Worm (Caenorhabditis elegans) whole organism, L4 larva: ENCODE data around the gene clec-222.
A peak's percentile ranks its signal among the peaks of the same experiment; 100 is the strongest.

Experiments
- F10B5.3 ChIP-seq: sonication (generic microtip); optimal IDR thresholded peaks from 2 replicates; lab custom pipeline; 2016; ENCODE audit warnings: mild to moderate bottlenecking, missing genetic modification characterization, missing compliant biosample characterization
- F37D6.2 ChIP-seq: sonication (generic microtip); optimal IDR thresholded peaks from 2 replicates; lab custom pipeline; 2016; ENCODE audit warnings: mild to moderate bottlenecking, missing genetic modification characterization, missing compliant biosample characterization
- R02D3.7 ChIP-seq: fragments of 150-350 bp; sonication (generic microtip); optimal IDR thresholded peaks from 3 replicates; lab custom pipeline; 2014; ENCODE audit warnings: missing biosample characterization, missing genetic modification characterization
- T26A8.4 ChIP-seq: fragments of 200-800 bp; sonication (Bioruptor generic); IDR thresholded peaks from 2 replicates; pipeline ENCODE4 v1.3.6; 2022; ENCODE audit warnings: missing genetic modification characterization, missing compliant biosample characterization
- Y105C5A.15 ChIP-seq: fragments of 200-800 bp; sonication (Bioruptor generic); IDR thresholded peaks from 2 replicates; pipeline ENCODE4 v1.3.6; 2022; ENCODE audit warnings: missing genetic modification characterization, missing compliant biosample characterization
- Y5F2A.4 ChIP-seq: fragments of 200-800 bp; sonication (Bioruptor generic); optimal IDR thresholded peaks from 2 replicates; lab custom pipeline; 2018; ENCODE audit warnings: mild to moderate bottlenecking, missing genetic modification characterization, missing compliant biosample characterization
- ZK546.5 ChIP-seq, 2 experiments: sonication (generic microtip); optimal IDR thresholded peaks; 2 replicates each; lab custom pipeline; 2017; ENCODE audit warnings: missing biosample characterization in 2 of 2, missing genetic modification characterization in 2 of 2
- ceh-20 ChIP-seq: fragments of 200-800 bp; sonication (Bioruptor generic); IDR thresholded peaks from 2 replicates; pipeline ENCODE4 v1.3.6; 2022; ENCODE audit warnings: missing genetic modification reagents, missing genetic modification characterization, missing compliant biosample characterization
- ceh-28 ChIP-seq: fragments of 150-350 bp; optimal IDR thresholded peaks from 2 replicates; lab custom pipeline; 2014; ENCODE audit warnings: missing biosample characterization, missing genetic modification reagents, missing genetic modification characterization
- ceh-32 ChIP-seq: sonication (generic microtip); optimal IDR thresholded peaks from 2 replicates; lab custom pipeline; 2016; ENCODE audit warnings: mild to moderate bottlenecking, missing genetic modification characterization, missing compliant biosample characterization; ENCODE audit not compliant: poor library complexity
- dmd-8 ChIP-seq: fragments of 200-800 bp; sonication (Bioruptor generic); IDR thresholded peaks from 2 replicates; pipeline ENCODE4 v1.3.6; 2022; ENCODE audit warnings: missing genetic modification characterization, missing compliant biosample characterization
- duxl-1 ChIP-seq: sonication (generic microtip); optimal IDR thresholded peaks from 2 replicates; lab custom pipeline; 2016; ENCODE audit warnings: mild to moderate bottlenecking, missing genetic modification characterization, moderate library complexity, missing compliant biosample characterization; ENCODE audit not compliant: poor library complexity
- hif-1 ChIP-seq, 2 experiments: sonication (generic microtip); optimal IDR thresholded peaks; 2 replicates each; lab custom pipeline; 2016 to 2017; ENCODE audit warnings: missing compliant biosample characterization in 2 of 2, missing genetic modification characterization in 2 of 2, missing genetic modification reagents in 2 of 2, missing genotype in 2 of 2, mild to moderate bottlenecking in 1 of 2
- hlh-11 ChIP-seq: fragments of 200-800 bp; sonication (Bioruptor generic); optimal IDR thresholded peaks from 2 replicates; lab custom pipeline; 2018; ENCODE audit warnings: mild to moderate bottlenecking, missing genetic modification characterization, missing compliant biosample characterization
- hlh-30 ChIP-seq: sonication (generic microtip); optimal IDR thresholded peaks from 2 replicates; lab custom pipeline; 2017; ENCODE audit warnings: antibody characterized with exemption, mild to moderate bottlenecking, missing genetic modification characterization, missing compliant biosample characterization; ENCODE audit not compliant: insufficient read depth
- jun-1 ChIP-seq: fragments of 150-350 bp; optimal IDR thresholded peaks from 2 replicates; lab custom pipeline; 2014; ENCODE audit warnings: missing biosample characterization, missing genetic modification reagents, missing genetic modification characterization
- lim-7 ChIP-seq: fragments of 200-800 bp; sonication (Bioruptor generic); IDR thresholded peaks from 2 replicates; pipeline ENCODE4 v1.3.6; 2022; ENCODE audit warnings: missing genetic modification characterization, missing compliant biosample characterization
- lin-13 ChIP-seq: fragments of 150-350 bp; optimal IDR thresholded peaks from 2 replicates; lab custom pipeline; 2014; ENCODE audit warnings: missing biosample characterization, missing genetic modification reagents, missing genetic modification characterization
- lin-38 ChIP-seq: fragments of 200-800 bp; sonication (Bioruptor generic); IDR thresholded peaks from 2 replicates; pipeline ENCODE4 v1.3.6; 2022; ENCODE audit warnings: missing genetic modification reagents, missing genetic modification characterization, missing compliant biosample characterization
- mes-2 ChIP-seq: sonication (generic microtip); optimal IDR thresholded peaks from 2 replicates; lab custom pipeline; 2016; ENCODE audit warnings: missing genotype, mild to moderate bottlenecking, missing genetic modification characterization, missing compliant biosample characterization; ENCODE audit not compliant: poor library complexity, severe bottlenecking
- nhr-10 ChIP-seq: fragments of 150-350 bp; optimal IDR thresholded peaks from 2 replicates; lab custom pipeline; 2014; ENCODE audit warnings: missing biosample characterization, missing genetic modification characterization
- nhr-237 ChIP-seq: sonication (generic microtip); optimal IDR thresholded peaks from 2 replicates; lab custom pipeline; 2017; ENCODE audit warnings: missing biosample characterization, missing genetic modification characterization
- nhr-28 ChIP-seq: fragments of 150-350 bp; optimal IDR thresholded peaks from 2 replicates; lab custom pipeline; 2014; ENCODE audit warnings: missing biosample characterization, missing genetic modification characterization
- nhr-41 ChIP-seq: fragments of 200-800 bp; sonication (Bioruptor generic); IDR thresholded peaks from 2 replicates; pipeline ENCODE4 v1.3.6; 2022; ENCODE audit warnings: missing genetic modification reagents, missing genetic modification characterization, missing compliant biosample characterization
- nhr-76 ChIP-seq: fragments of 150-350 bp; optimal IDR thresholded peaks from 2 replicates; lab custom pipeline; 2014; ENCODE audit warnings: missing biosample characterization, missing genetic modification characterization
- nhr-77 ChIP-seq: fragments of 150-350 bp; optimal IDR thresholded peaks from 2 replicates; lab custom pipeline; 2014; ENCODE audit warnings: missing biosample characterization, missing genetic modification characterization
- pha-4 ChIP-seq, 2 experiments: fragments of 150-350 bp in 1 of 2; fragments of 200-800 bp in 1 of 2; sonication (Bioruptor generic) in 1 of 2; IDR thresholded peaks in 1 of 2; optimal IDR thresholded peaks in 1 of 2; 2 replicates each; pipeline versions ENCODE4 v1.3.6 to Lab custom; 2014 to 2022; ENCODE audit warnings: missing genetic modification characterization in 2 of 2, missing genetic modification reagents in 2 of 2, missing biosample characterization in 1 of 2, missing compliant biosample characterization in 1 of 2
- php-3 ChIP-seq: fragments of 200-800 bp; sonication (Bioruptor generic); IDR thresholded peaks from 2 replicates; pipeline ENCODE4 v1.3.6; 2022; ENCODE audit warnings: missing genetic modification reagents, missing genetic modification characterization, missing compliant biosample characterization
- rbr-2 ChIP-seq: sonication (generic microtip); optimal IDR thresholded peaks from 2 replicates; lab custom pipeline; 2016; ENCODE audit warnings: missing genotype, missing genetic modification characterization, missing compliant biosample characterization
- skn-1 ChIP-seq: fragments of 150-350 bp; optimal IDR thresholded peaks from 2 replicates; lab custom pipeline; 2014; ENCODE audit warnings: missing biosample characterization, missing genetic modification characterization
- snpc-4 ChIP-seq: fragments of 150-350 bp; optimal IDR thresholded peaks from 2 replicates; lab custom pipeline; 2014; ENCODE audit warnings: missing biosample characterization, missing genetic modification characterization
- spr-3 ChIP-seq: fragments of 200-800 bp; sonication (Bioruptor generic); optimal IDR thresholded peaks from 2 replicates; lab custom pipeline; 2018; ENCODE audit warnings: mild to moderate bottlenecking, missing genetic modification characterization, missing compliant biosample characterization
- unc-130 ChIP-seq: sonication (generic microtip); optimal IDR thresholded peaks from 2 replicates; lab custom pipeline; 2016; ENCODE audit warnings: missing genetic modification reagents, missing genetic modification characterization, missing compliant biosample characterization
- unc-62 ChIP-seq, 3 experiments: fragments of 150-350 bp in 1 of 3; sonication (generic microtip); optimal IDR thresholded peaks in 2 of 3; peaks in 1 of 3; 1 replicate in 1 of 3; 2 replicates in 2 of 3; lab custom pipeline; 2014 to 2017; ENCODE audit warnings: missing biosample characterization in 3 of 3, missing genetic modification characterization in 3 of 3, missing genetic modification reagents in 3 of 3, missing genotype in 1 of 3
- zfp-2 ChIP-seq: sonication (generic microtip); optimal IDR thresholded peaks from 2 replicates; lab custom pipeline; 2016; ENCODE audit warnings: mild to moderate bottlenecking, missing genetic modification characterization, missing compliant biosample characterization
- zip-11 ChIP-seq: fragments of 200-800 bp; sonication (Bioruptor generic); IDR thresholded peaks from 2 replicates; pipeline ENCODE4 v1.3.6; 2022; ENCODE audit warnings: missing genetic modification characterization, missing compliant biosample characterization

Gene clec-222

ce11 chrV:11292682-11293081 is 21.5 kb downstream of the clec-222 start:
- TF ChIP-seq T26A8.4 = no peak
- TF ChIP-seq unc-130 (GFP tag; lab: Kevin White, UChicago) = no peak
- no peak for TF ChIP-seq ceh-28 (tag; lab: Kevin White, UChicago)
- TF ChIP-seq snpc-4 (tag; lab: Kevin White, UChicago) = no peak
- TF ChIP-seq ZK546.5 (tag; optimal IDR thresholded peaks at IDR 0.05; lab: Kevin White, UChicago) = no peak
- TF ChIP-seq zip-11 (GFP tag; lab: Robert Waterston, UW) = no peak
- no peak for TF ChIP-seq nhr-237

- TF ChIP-seq php-3 (GFP tag; lab: Robert Waterston, UW) = no peak
- no peak for TF ChIP-seq Y105C5A.15 (GFP tag; lab: Robert Waterston, UW)
- no peak for TF ChIP-seq ceh-32 (tag; lab: Kevin White, UChicago)
- no peak for TF ChIP-seq dmd-8
- no peak for TF ChIP-seq lin-38 (GFP tag; lab: Robert Waterston, UW)
Measured at ce11 chrV:11294393-11294792, 23.2 kb downstream of the clec-222 start, which contains the start of gene T03F7.6. TSS of gene T03F7.6 (plus strand) at chrV:11294693.

ce11 chrV:11298632-11299031 is 27.5 kb downstream of the clec-222 start, which contains the start of gene T03F7.5:
TSS of gene T03F7.5 (minus strand) at chrV:11298732.
- TF ChIP-seq rbr-2 (tag; lab: Kevin White, UChicago) (no peak), ceh-20 (GFP tag; lab: Robert Waterston, UW) (no peak), skn-1 (no peak), F37D6.2 (tag; lab: Kevin White, UChicago) (no peak), hif-1 (tag; optimal IDR thresholded peaks at IDR 0.05; lab: Kevin White, UChicago) (no peak), Y5F2A.4 (GFP tag; lab: Kevin White, UChicago) (no peak), spr-3 (GFP tag; lab: Kevin White, UChicago) (no peak), lim-7 (GFP tag; lab: Robert Waterston, UW) (no peak), nhr-41 (no peak), jun-1 (no peak), ceh-32 (tag; lab: Kevin White, UChicago) (no peak), mes-2 (tag; lab: Kevin White, UChicago) (no peak), nhr-237 (no peak), lin-13 (GFP tag; lab: Kevin White, UChicago) (no peak), F10B5.3 (tag; lab: Kevin White, UChicago) (no peak), pha-4 (GFP tag; IDR thresholded peaks at IDR 0.05; lab: Robert Waterston, UW) (no peak), pha-4 (tag; optimal IDR thresholded peaks at IDR 0.05; lab: Kevin White, UChicago) (no peak), nhr-76 (tag; lab: Kevin White, UChicago) (no peak), hlh-30 (tag; lab: Kevin White, UChicago) (no peak), duxl-1 (tag; lab: Kevin White, UChicago) (no peak)

- peak; percentile 6 for TF ChIP-seq nhr-77 (tag; lab: Kevin White, UChicago)
- no peak for TF ChIP-seq zfp-2 (tag; lab: Kevin White, UChicago)
- TF ChIP-seq nhr-28 = peak; percentile 67
- no peak for TF ChIP-seq R02D3.7 (tag; lab: Kevin White, UChicago)
Measured at ce11 chrV:11299406-11299805, 28.3 kb downstream of the clec-222 start.

ce11 chrV:11300539-11300938 is 29.4 kb downstream of the clec-222 start, which contains the start of gene srh-47:
TSS of gene srh-47 (minus strand) at chrV:11300639.
- TF ChIP-seq nhr-10 (tag; lab: Kevin White, UChicago) (no peak), unc-62 (GFP tag; optimal IDR thresholded peaks at IDR 0.05 in 1 of 2; lab: Kevin White, UChicago) (peak in 1 of 2 experiments; percentile 42), unc-62 (tag; optimal IDR thresholded peaks at IDR 0.05; lab: Kevin White, UChicago) (no peak), hlh-11 (tag; lab: Kevin White, UChicago) (no peak), mes-2 (tag; lab: Kevin White, UChicago) (no peak)
